Worm (Caenorhabditis elegans) whole organism, L1 larva: ENCODE results near the gene fbxc-29.

Experiments
- aly-2 ChIP-seq: fragments of 150-350 bp; optimal IDR thresholded peaks from 2 replicates; lab custom pipeline; 2014; ENCODE audit warnings: missing biosample characterization, missing genetic modification characterization
- blmp-1 ChIP-seq: fragments of 150-350 bp; optimal IDR thresholded peaks from 2 replicates; lab custom pipeline; 2014; ENCODE audit warnings: missing biosample characterization, missing genetic modification characterization
- ceh-82 ChIP-seq, 3 experiments: fragments of 150-350 bp in 1 of 3; sonication (generic microtip) in 2 of 3; optimal IDR thresholded peaks; 2 replicates each; lab custom pipeline; 2014 to 2017; ENCODE audit warnings: missing biosample characterization in 3 of 3, missing genetic modification characterization in 3 of 3
- isw-1 ChIP-seq: fragments of 200-800 bp; sonication (Bioruptor generic); IDR thresholded peaks from 2 replicates; pipeline ENCODE4 v1.3.6; 2022; ENCODE audit warnings: missing genetic modification characterization, missing compliant biosample characterization
- nhr-84 ChIP-seq: sonication (generic microtip); optimal IDR thresholded peaks from 2 replicates; lab custom pipeline; 2017; ENCODE audit warnings: missing biosample characterization, missing genetic modification characterization
- pqm-1 ChIP-seq: sonication (generic microtip); optimal IDR thresholded peaks from 3 replicates; lab custom pipeline; 2017; ENCODE audit warnings: missing biosample characterization, missing genetic modification characterization

- no peak for TF ChIP-seq aly-2 (tag; lab: Kevin White, UChicago)
- TF ChIP-seq isw-1 (GFP tag; lab: Robert Waterston, UW) = no peak
- no peak for TF ChIP-seq blmp-1 (tag; lab: Kevin White, UChicago)
- no peak for TF ChIP-seq nhr-84 (tag; lab: Kevin White, UChicago)
- no peak for TF ChIP-seq ceh-82 (tag; optimal IDR thresholded peaks at IDR 0.05; lab: Kevin White, UChicago)
- no peak for TF ChIP-seq pqm-1 (tag; lab: Kevin White, UChicago)
Observed at ce11 chrII:958618-959017, 42.7 kb downstream of the fbxc-29 start, which contains the start of gene sdz-4.
